Worm (Caenorhabditis elegans) whole organism, L3 larva: Measurements from ENCODE around the gene Y69H2.3.

Experiments used
- ZK546.5 ChIP-seq: sonication (generic microtip); optimal IDR thresholded peaks from 2 replicates; lab custom pipeline; 2017; ENCODE audit warnings: missing biosample characterization, missing genetic modification characterization
- ceh-16 ChIP-seq: sonication (generic microtip); optimal IDR thresholded peaks from 2 replicates; lab custom pipeline; 2017; ENCODE audit warnings: missing biosample characterization, missing genetic modification characterization
- ceh-28 ChIP-seq: fragments of 150-350 bp; optimal IDR thresholded peaks from 2 replicates; lab custom pipeline; 2014; ENCODE audit warnings: missing biosample characterization, missing genetic modification reagents, missing genetic modification characterization
- egl-27 ChIP-seq: sonication (generic microtip); optimal IDR thresholded peaks from 4 replicates; lab custom pipeline; 2017; ENCODE audit warnings: missing biosample characterization, missing genetic modification reagents, missing genetic modification characterization
- egl-5 ChIP-seq: fragments of 150-350 bp; optimal IDR thresholded peaks from 2 replicates; lab custom pipeline; 2017; ENCODE audit warnings: missing biosample characterization, missing genetic modification reagents, missing genetic modification characterization, inconsistent platforms
- elt-2 ChIP-seq: sonication (generic microtip); optimal IDR thresholded peaks from 2 replicates; lab custom pipeline; 2016; ENCODE audit warnings: missing genetic modification reagents, mild to moderate bottlenecking, missing genetic modification characterization, missing compliant biosample characterization
- eor-1 ChIP-seq, 2 experiments: fragments of 150-350 bp; optimal IDR thresholded peaks; 2 replicates each; lab custom pipeline; 2014 to 2018; ENCODE audit warnings: missing biosample characterization in 2 of 2, missing genetic modification characterization in 2 of 2
- fkh-2 ChIP-seq: fragments of 150-350 bp; optimal IDR thresholded peaks from 2 replicates; lab custom pipeline; 2014; ENCODE audit warnings: missing biosample characterization, missing genetic modification reagents, missing genetic modification characterization
- hmg-11 ChIP-seq: sonication (generic microtip); optimal IDR thresholded peaks from 2 replicates; lab custom pipeline; 2016; ENCODE audit warnings: missing genetic modification characterization, missing compliant biosample characterization
- jun-1 ChIP-seq: fragments of 150-350 bp; optimal IDR thresholded peaks from 2 replicates; lab custom pipeline; 2014; ENCODE audit warnings: missing biosample characterization, missing genetic modification reagents, missing genetic modification characterization
- lin-15B ChIP-seq: fragments of 150-350 bp; optimal IDR thresholded peaks from 2 replicates; lab custom pipeline; 2014; ENCODE audit warnings: missing biosample characterization, missing genetic modification characterization
- lsy-12 ChIP-seq: sonication (generic microtip); optimal IDR thresholded peaks from 2 replicates; lab custom pipeline; 2016; ENCODE audit warnings: mild to moderate bottlenecking, missing genetic modification characterization, missing compliant biosample characterization
- mdl-1 ChIP-seq: fragments of 150-350 bp; optimal IDR thresholded peaks from 2 replicates; lab custom pipeline; 2014; ENCODE audit warnings: missing biosample characterization, missing genetic modification characterization
- mml-1 ChIP-seq: fragments of 150-350 bp; sonication (generic microtip); optimal IDR thresholded peaks from 3 replicates; lab custom pipeline; 2014; ENCODE audit warnings: missing biosample characterization, missing genetic modification characterization
- nfya-1 ChIP-seq: sonication (generic microtip); optimal IDR thresholded peaks from 2 replicates; lab custom pipeline; 2017; ENCODE audit warnings: missing genetic modification characterization, mild to moderate bottlenecking, missing compliant biosample characterization, antibody characterized with exemption, moderate library complexity; ENCODE audit not compliant: insufficient read depth
- nhr-11 ChIP-seq: fragments of 150-350 bp; optimal IDR thresholded peaks from 2 replicates; lab custom pipeline; 2014; ENCODE audit warnings: missing biosample characterization, missing genetic modification characterization
- nhr-12 ChIP-seq: fragments of 150-350 bp; optimal IDR thresholded peaks from 2 replicates; lab custom pipeline; 2014; ENCODE audit warnings: missing biosample characterization, missing genetic modification characterization
- nhr-23 ChIP-seq: fragments of 150-350 bp; optimal IDR thresholded peaks from 2 replicates; lab custom pipeline; 2014; ENCODE audit warnings: missing biosample characterization, missing genetic modification reagents, missing genetic modification characterization
- nhr-237 ChIP-seq: fragments of 150-350 bp; optimal IDR thresholded peaks from 2 replicates; lab custom pipeline; 2014; ENCODE audit warnings: missing biosample characterization, missing genetic modification characterization
- nhr-25 ChIP-seq: sonication (generic microtip); optimal IDR thresholded peaks from 2 replicates; lab custom pipeline; 2017; ENCODE audit warnings: missing biosample characterization, missing genetic modification characterization
- nhr-76 ChIP-seq: fragments of 150-350 bp; sonication (generic microtip); optimal IDR thresholded peaks from 5 replicates; lab custom pipeline; 2014; ENCODE audit warnings: missing biosample characterization, missing genetic modification characterization
- pha-4 ChIP-seq: fragments of 150-350 bp; optimal IDR thresholded peaks from 2 replicates; lab custom pipeline; 2014; ENCODE audit warnings: missing biosample characterization, missing genetic modification reagents, missing genetic modification characterization
- pqm-1 ChIP-seq: fragments of 150-350 bp; optimal IDR thresholded peaks from 2 replicates; lab custom pipeline; 2017; ENCODE audit warnings: missing biosample characterization, missing genetic modification characterization, inconsistent platforms
- sea-2 ChIP-seq: fragments of 150-350 bp; sonication (generic microtip); optimal IDR thresholded peaks from 4 replicates; lab custom pipeline; 2014; ENCODE audit warnings: missing biosample characterization, missing genetic modification reagents, missing genetic modification characterization
- skn-1 ChIP-seq: fragments of 150-350 bp; optimal IDR thresholded peaks from 2 replicates; lab custom pipeline; 2014; ENCODE audit warnings: missing biosample characterization, missing genetic modification characterization
- snpc-4 ChIP-seq: fragments of 150-350 bp; optimal IDR thresholded peaks from 2 replicates; lab custom pipeline; 2014; ENCODE audit warnings: missing biosample characterization, missing genetic modification characterization
- unc-39 ChIP-seq: sonication (generic microtip); optimal IDR thresholded peaks from 4 replicates; lab custom pipeline; 2017; ENCODE audit warnings: missing biosample characterization, missing genetic modification characterization

Y69H2.3 gene

DNA sequence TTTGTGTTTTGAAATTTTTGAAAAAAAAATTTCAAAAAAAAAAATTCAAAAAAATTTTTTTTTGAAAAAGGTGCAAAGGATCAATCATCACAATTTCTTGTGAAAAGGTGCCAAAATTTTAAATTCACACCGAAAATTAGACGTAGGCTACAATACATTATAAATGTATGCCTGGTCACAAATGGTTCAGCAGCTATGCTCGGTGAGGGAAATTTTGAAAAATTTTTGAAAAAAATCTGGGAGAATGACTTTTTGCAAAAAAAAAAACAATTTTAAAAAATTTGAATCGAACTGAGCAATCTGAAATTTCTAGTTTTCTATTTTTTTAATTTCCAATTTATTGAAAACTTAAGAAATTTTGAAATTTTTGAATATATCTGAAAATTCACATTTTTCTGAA, 27.7 kb downstream of the Y69H2.3 start, which contains the start of gene egas-3:
Gene egas-3 (minus strand): TSS at position 101 of the 400 bp plus-strand sequence.
- no peak for TF ChIP-seq fkh-2
- no peak for TF ChIP-seq ceh-16 (tag; lab: Kevin White, UChicago)

DNA sequence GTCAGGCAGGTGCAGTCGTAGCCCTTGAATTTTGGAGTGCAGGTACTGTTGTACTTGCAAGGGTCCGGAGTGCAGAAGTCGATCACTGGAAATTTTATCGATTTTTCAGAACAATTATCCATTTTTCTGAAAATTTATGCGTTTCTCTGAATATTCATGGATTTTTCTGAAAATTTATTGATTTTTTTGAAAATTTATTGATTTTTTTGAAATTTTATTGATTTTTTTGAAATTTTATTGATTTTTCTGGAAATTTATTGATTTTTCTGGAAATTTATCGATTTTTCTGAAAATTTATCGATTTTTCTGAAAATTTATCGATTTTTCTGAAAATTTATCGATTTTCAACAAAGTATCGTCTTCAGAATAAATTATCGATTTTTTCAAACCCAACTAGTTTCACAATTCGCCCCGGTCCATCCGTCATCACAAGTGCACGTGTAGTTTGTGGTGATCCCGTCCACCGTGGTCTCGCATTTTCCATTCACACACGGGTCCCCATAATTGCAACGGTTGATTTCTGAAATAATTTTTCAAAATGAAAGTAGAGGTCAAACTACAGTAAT, 31.9 kb downstream of the Y69H2.3 start:
- no peak for TF ChIP-seq nfya-1
- TF ChIP-seq ceh-28 (tag; lab: Kevin White, UChicago) = peak; percentile 91

DNA sequence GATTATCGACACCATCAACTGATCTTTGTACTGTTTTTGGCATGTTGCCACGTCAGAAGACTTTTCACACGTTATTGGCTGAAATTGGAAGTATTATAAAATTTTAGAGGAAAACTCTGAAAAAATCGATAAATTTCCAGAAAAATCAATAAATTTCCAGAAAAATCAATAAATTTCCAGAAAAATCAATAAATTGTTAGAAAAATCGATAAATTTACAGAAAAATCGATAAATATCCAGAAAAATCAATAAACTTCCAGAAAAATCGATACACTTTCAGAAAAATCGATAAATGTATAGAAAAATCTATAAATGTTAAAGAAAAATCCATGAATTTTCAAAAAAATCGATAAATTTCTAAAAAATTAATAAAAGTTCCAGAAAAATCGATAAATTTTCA, 35.0 kb downstream of the Y69H2.3 start:
- TF ChIP-seq lsy-12 (tag; lab: Kevin White, UChicago) (no peak), pha-4 (tag; lab: Kevin White, UChicago) (no peak), ceh-28 (tag; lab: Kevin White, UChicago) (peak; percentile 93)

DNA sequence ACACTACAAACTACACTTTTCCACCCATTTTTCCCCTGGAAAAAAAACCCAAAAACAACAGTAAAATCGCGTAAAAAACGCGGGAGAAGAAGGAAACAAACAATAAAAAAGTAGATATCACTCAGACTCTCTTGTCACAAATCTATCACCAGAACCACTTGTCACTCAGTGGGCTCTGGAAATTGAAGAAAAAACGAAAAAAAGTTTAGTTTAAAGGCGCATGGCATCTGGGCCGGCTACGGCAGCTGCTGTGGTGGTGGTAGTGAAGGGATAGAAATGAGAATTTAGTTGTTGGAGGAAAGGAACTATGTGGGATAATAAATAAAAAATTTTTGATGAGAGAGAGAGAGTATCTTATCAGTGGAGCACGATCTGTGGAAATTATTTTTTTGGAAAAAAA, 36.5 kb downstream of the Y69H2.3 start:
- TF ChIP-seq egl-5 (tag; lab: Kevin White, UChicago) = no peak
- TF ChIP-seq lin-15B (tag; lab: Kevin White, UChicago) = no peak
- TF ChIP-seq nfya-1 = peak; percentile 3

DNA sequence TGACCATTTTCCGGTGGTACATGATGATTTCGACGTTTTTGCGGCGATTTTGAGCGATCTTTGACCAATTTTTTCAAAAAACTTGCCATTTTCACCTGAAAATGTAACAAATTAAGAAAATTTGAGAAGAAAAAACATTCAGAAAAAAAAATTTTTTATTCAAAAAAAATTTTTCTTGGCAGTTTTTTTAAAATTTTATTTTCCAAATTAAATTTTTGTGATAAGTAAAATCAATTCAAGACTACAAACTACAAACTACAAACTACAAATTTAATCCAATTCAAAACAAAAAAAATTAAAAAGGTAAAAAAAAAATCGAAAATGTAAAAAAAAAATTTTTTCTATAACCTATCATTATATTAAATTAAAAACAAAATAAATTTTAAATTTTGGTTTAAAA, 37.2 kb downstream of the Y69H2.3 start, which contains the start of gene Y69H2.15:
Gene Y69H2.15 (minus strand): TSS at position 101 of the 400 bp plus-strand sequence.
- TF ChIP-seq nhr-76 (tag; lab: Kevin White, UChicago) (no peak), lin-15B (tag; lab: Kevin White, UChicago) (no peak), nhr-237 (tag; lab: Kevin White, UChicago) (no peak), mdl-1 (tag; lab: Kevin White, UChicago) (no peak)

DNA sequence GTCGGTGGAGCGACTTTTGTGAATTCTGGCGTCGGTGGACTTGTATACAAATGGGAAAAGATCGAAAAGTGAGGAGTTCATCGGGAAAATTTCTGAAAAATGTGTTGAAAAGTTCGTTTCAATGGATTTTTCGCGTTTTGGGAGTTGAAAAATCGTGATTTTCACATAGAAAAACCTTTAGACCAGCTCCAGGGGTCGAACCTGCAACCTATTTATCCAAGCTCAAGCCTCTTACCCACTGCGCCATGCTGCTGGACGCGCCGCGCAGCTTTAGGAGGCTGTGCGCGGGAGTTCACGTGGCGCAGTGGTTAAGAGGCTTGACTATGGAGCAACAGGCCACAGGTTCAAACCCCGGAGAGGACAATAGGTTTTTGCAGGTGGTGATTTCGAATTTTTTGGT, 41.5 kb downstream of the Y69H2.3 start, which contains the start of gene Y69H2.1:
Gene Y69H2.1 (minus strand): TSS at position 101 of the 400 bp plus-strand sequence.
- TF ChIP-seq sea-2 (GFP tag; lab: Kevin White, UChicago) = no peak

DNA sequence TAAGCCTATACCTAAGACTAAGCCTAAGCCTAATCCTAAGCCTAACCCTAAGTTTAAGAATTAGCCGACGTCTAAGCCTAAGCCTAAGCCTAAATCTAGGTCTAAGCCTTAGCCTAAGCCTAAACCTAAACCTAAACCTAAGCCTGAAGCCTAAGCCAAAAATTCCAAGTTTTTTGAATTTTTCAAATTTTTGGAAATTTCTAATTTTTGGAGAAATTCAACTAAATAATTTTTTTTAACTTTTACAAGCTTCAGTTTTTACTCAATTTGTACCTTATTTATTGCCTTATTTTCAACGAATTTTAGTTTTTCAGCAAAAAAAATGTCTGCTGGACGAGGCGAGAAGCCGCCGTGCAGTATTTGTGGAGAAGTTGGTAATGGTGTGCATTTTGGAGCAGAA, 47.6 kb downstream of the Y69H2.3 start, which contains the start of gene nhr-70:
Gene nhr-70 (plus strand): TSS at position 301 of the 400 bp plus-strand sequence.
- TF ChIP-seq nfya-1 = no peak
- no peak for TF ChIP-seq nhr-25 (tag; lab: Kevin White, UChicago)
- no peak for TF ChIP-seq eor-1 (tag; optimal IDR thresholded peaks at IDR 0.05; lab: Kevin White, UChicago)
- no peak for TF ChIP-seq egl-27 (tag; lab: Kevin White, UChicago)
- no peak for TF ChIP-seq snpc-4 (tag; lab: Kevin White, UChicago)
- no peak for TF ChIP-seq lin-15B (tag; lab: Kevin White, UChicago)
- no peak for TF ChIP-seq ZK546.5 (tag; lab: Kevin White, UChicago)
- no peak for TF ChIP-seq ceh-16 (tag; lab: Kevin White, UChicago)
- no peak for TF ChIP-seq nhr-11 (tag; lab: Kevin White, UChicago)
- no peak for TF ChIP-seq nhr-12 (tag; lab: Kevin White, UChicago)
- TF ChIP-seq nhr-23 (tag; lab: Kevin White, UChicago) = no peak

DNA sequence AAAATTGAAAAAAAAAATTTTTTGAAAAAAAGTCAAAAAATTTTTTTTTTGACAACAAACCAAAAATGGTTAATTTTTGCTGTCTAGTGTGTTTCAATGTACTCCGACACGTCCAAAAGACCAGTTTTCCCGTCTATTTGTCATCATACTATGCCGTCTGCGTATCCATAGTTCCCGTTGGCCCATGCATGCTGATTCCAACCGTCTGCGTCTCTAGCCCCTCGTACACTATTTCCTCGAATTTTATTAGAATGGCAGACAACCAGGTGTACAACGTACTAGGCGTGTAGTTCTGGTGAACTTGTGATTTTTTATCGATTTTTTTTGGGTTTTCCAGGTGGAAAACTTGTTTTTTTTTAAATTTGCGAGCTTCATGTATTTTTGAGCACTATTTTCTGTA, 49.4 kb downstream of the Y69H2.3 start:
- TF ChIP-seq nhr-25 (tag; lab: Kevin White, UChicago) (peak; percentile 70), nhr-23 (tag; lab: Kevin White, UChicago) (peak; percentile 17), mml-1 (tag; lab: Kevin White, UChicago) (no peak), hmg-11 (tag; lab: Kevin White, UChicago) (no peak), mdl-1 (tag; lab: Kevin White, UChicago) (no peak), lin-15B (tag; lab: Kevin White, UChicago) (peak; percentile 26), pqm-1 (peak; percentile 74), pha-4 (tag; lab: Kevin White, UChicago) (peak; percentile 83), ceh-28 (tag; lab: Kevin White, UChicago) (peak; percentile 74), jun-1 (tag; lab: Kevin White, UChicago) (peak; percentile 45), nfya-1 (peak; percentile 63), snpc-4 (tag; lab: Kevin White, UChicago) (peak; percentile 6), skn-1 (tag; lab: Kevin White, UChicago) (peak; percentile 98), elt-2 (tag; lab: Kevin White, UChicago) (peak; percentile 73), unc-39 (no peak)
